Worm (Caenorhabditis elegans) whole organism, early embryonic: ENCODE data around the gene msd-2.

ENCODE experiments used
- ama-1 ChIP-seq: fragments of 150-350 bp; optimal IDR thresholded peaks from 2 replicates; lab custom pipeline; 2014
- ceh-13 ChIP-seq: fragments of 200-800 bp; sonication (Bioruptor generic); optimal IDR thresholded peaks from 2 replicates; lab custom pipeline; 2018; ENCODE audit warnings: mild to moderate bottlenecking, missing genetic modification characterization, missing compliant biosample characterization
- flt-1 ChIP-seq: fragments of 200-800 bp; sonication (Bioruptor generic); IDR thresholded peaks from 2 replicates; pipeline ENCODE4 v1.3.6; 2022; ENCODE audit warnings: missing genetic modification characterization, missing compliant biosample characterization
- hmg-4 ChIP-seq: fragments of 200-800 bp; sonication (Bioruptor generic); optimal IDR thresholded peaks from 2 replicates; lab custom pipeline; 2018; ENCODE audit warnings: mild to moderate bottlenecking, missing genetic modification characterization, missing compliant biosample characterization
- sea-1 ChIP-seq: fragments of 200-800 bp; sonication (Bioruptor generic); conservative IDR thresholded peaks from 2 replicates; pipeline ENCODE4 v1.3.6; 2022; ENCODE audit warnings: missing genetic modification characterization, missing compliant biosample characterization
- tbx-37 ChIP-seq: fragments of 200-800 bp; sonication (Bioruptor generic); conservative IDR thresholded peaks from 2 replicates; pipeline ENCODE4 v1.3.6; 2022; ENCODE audit warnings: missing genetic modification reagents, missing genetic modification characterization, missing compliant biosample characterization
- tra-4 ChIP-seq: sonication (generic microtip); optimal IDR thresholded peaks from 2 replicates; lab custom pipeline; 2017; ENCODE audit warnings: missing genetic modification characterization, missing compliant biosample characterization

- TF ChIP-seq tra-4 (tag; lab: Kevin White, UChicago) = no peak
- TF ChIP-seq ama-1 (lab: Kevin White, UChicago) = no peak
- no peak for TF ChIP-seq flt-1
- no peak for TF ChIP-seq hmg-4
- no peak for TF ChIP-seq ceh-13 (GFP tag; lab: Kevin White, UChicago)
- no peak for TF ChIP-seq tbx-37 (GFP tag; lab: Robert Waterston, UW)
- TF ChIP-seq sea-1 (GFP tag; lab: Robert Waterston, UW) = no peak
Observed at ce11 chrIV:10016977-10017376, 11.9 kb upstream of the msd-2 start, which contains the start of gene ent-7.
